Worm (Caenorhabditis elegans): Measurements from ENCODE around the gene wht-8.

DNA sequence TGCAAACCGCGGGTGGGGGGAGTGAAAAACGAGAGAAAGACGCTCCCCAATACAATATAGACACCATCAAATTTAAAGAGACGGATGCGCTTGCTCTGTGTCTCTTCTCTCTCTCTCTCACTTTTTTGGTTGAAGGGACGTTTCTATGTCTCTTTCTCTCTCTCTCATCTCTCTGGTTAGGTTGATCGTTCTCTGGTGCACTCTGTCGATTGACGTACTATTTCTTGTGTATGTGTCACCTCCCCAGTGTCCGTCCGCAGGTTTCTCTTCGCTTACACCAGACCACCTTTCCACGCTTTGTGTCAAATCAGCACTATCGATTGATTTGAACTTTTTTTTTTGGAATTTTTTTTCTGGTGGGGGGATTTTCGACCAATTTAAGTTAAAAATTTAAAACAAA, 24.8 kb downstream of the wht-8 start:
- no peak for TF ChIP-seq hmbx-1 (tag; optimal IDR thresholded peaks at IDR 0.05)
- no peak for TF ChIP-seq flt-1 (GFP tag; IDR thresholded peaks at IDR 0.05)
- no peak for TF ChIP-seq aly-1 (tag; optimal IDR thresholded peaks at IDR 0.05)
- no peak for TF ChIP-seq ets-7 (tag; optimal IDR thresholded peaks at IDR 0.05)

All from whole organism, early embryonic.